Fruit fly (Drosophila melanogaster): Measurements from ENCODE around the gene msd5.

Gene msd5

dm6 chr3L:1307005-1307632 is 25.8 kb downstream of the msd5 start, which contains the start of the genes Ctr9 and Nt5a (continued):
- TF ChIP-seq nerfin-2 (GFP tag; IDR thresholded peaks at IDR 0.05; ENCODE audit: partially characterized antibody) (peak; percentile 49), CG7745 (tag; optimal IDR thresholded peaks at IDR 0.05) (no peak), dan (GFP tag; IDR thresholded peaks at IDR 0.05) (no peak), gcm (GFP tag; optimal IDR thresholded peaks at IDR 0.05) (no peak), corto (GFP tag; optimal IDR thresholded peaks at IDR 0.05) (no peak), CG8359 (GFP tag; optimal IDR thresholded peaks at IDR 0.05; ENCODE audit: borderline replicate concordance) (no peak), CG17186 (GFP tag; optimal IDR thresholded peaks at IDR 0.05) (peak; percentile 37), ssp (GFP tag; IDR thresholded peaks at IDR 0.05) (peak; percentile 73), pho (GFP tag; optimal IDR thresholded peaks at IDR 0.05) (peak; percentile 66), odd (GFP tag; optimal IDR thresholded peaks at IDR 0.05) (no peak), mld (GFP tag; IDR thresholded peaks at IDR 0.05; ENCODE audit: partially characterized antibody) (peak; percentile 10; the same call in 1 of the 3 replicates), dimm (GFP tag; IDR thresholded peaks at IDR 0.05) (no peak), bsh (GFP tag; optimal IDR thresholded peaks at IDR 0.05) (peak in 1 of 2 experiments; percentile 26), CG16863 (GFP tag; optimal IDR thresholded peaks at IDR 0.05) (peak; percentile 27), wek (GFP tag; optimal IDR thresholded peaks at IDR 0.05) (no peak), mirr (GFP tag; optimal IDR thresholded peaks at IDR 0.05) (peak; percentile 64), bcd (GFP tag; optimal IDR thresholded peaks at IDR 0.05) (no peak), CG4360 (GFP tag; IDR thresholded peaks at IDR 0.05) (0 out of 2 replicates have a peak, but pooled peaks have one; percentile 36), zf30C (GFP tag; optimal IDR thresholded peaks at IDR 0.05) (peak; percentile 17), Awh (GFP tag; IDR thresholded peaks at IDR 0.05) (no peak), stwl (tag; optimal IDR thresholded peaks at IDR 0.05) (peak; percentile 78), Vsx1 (GFP tag; optimal IDR thresholded peaks at IDR 0.05) (no peak), CG2875 (GFP tag; optimal IDR thresholded peaks at IDR 0.05) (no peak), CG10959 (GFP tag; IDR thresholded peaks at IDR 0.05) (no peak), sisA (GFP tag; IDR thresholded peaks at IDR 0.05) (peak; percentile 32), fd3F (GFP tag; optimal IDR thresholded peaks at IDR 0.05) (peak; percentile 11), hbn (GFP tag; IDR thresholded peaks at IDR 0.05; ENCODE audit: partially characterized antibody) (peak; percentile 56), CG13123 (GFP tag; optimal IDR thresholded peaks at IDR 0.05) (peak; percentile 33), Bgb (GFP tag; IDR thresholded peaks at IDR 0.05; ENCODE audit: partially characterized antibody) (peak; percentile 85), zen (tag; optimal IDR thresholded peaks at IDR 0.05) (peak; percentile 18), BtbVII (GFP tag; optimal IDR thresholded peaks at IDR 0.05) (no peak), Xrp1 (GFP tag; IDR thresholded peaks at IDR 0.05) (no peak), disco-r (GFP tag; optimal IDR thresholded peaks at IDR 0.05) (no peak), CG14050 (GFP tag; IDR thresholded peaks at IDR 0.05) (no peak), CG4820 (GFP tag; optimal IDR thresholded peaks at IDR 0.05) (no peak), CG10267 (tag; optimal IDR thresholded peaks at IDR 0.05) (peak; percentile 61), Camta (GFP tag; optimal IDR thresholded peaks at IDR 0.05) (no peak), CG14710 (tag; optimal IDR thresholded peaks at IDR 0.05) (peak; percentile 69), Elba2 (GFP tag; optimal IDR thresholded peaks at IDR 0.05) (no peak), CG3281 (GFP tag; optimal IDR thresholded peaks at IDR 0.05) (no peak), pita (GFP tag; optimal IDR thresholded peaks at IDR 0.05) (no peak), lov (optimal IDR thresholded peaks at IDR 0.05) (no peak), lov (GFP tag; IDR thresholded peaks at IDR 0.05) (no peak), Sry-δ (GFP tag; optimal IDR thresholded peaks at IDR 0.05) (peak; percentile 95), seq (GFP tag; IDR thresholded peaks at IDR 0.05) (no peak; the same call in 1 of the 2 replicates), hkb (optimal IDR thresholded peaks at IDR 0.05) (peak; percentile 24), hkb (GFP tag; IDR thresholded peaks at IDR 0.05) (peak; percentile 36; the same call in 1 of the 2 replicates), Drgx (GFP tag; IDR thresholded peaks at IDR 0.05) (no peak), so (GFP tag; IDR thresholded peaks at IDR 0.05) (no peak), bigmax (GFP tag; optimal IDR thresholded peaks at IDR 0.05) (no peak)

Data from whole organism, embryonic.